Fruit fly (Drosophila melanogaster) whole organism, embryonic: ENCODE data around the gene CG34049.

Experiments used
- BEAF-32 ChIP-seq: fragments of 200-800 bp; sonication (Bioruptor generic); optimal IDR thresholded peaks from 3 replicates; lab custom pipeline; 2017; ENCODE audit warnings: missing biosample characterization, missing genetic modification characterization, mild to moderate bottlenecking, moderate library complexity, missing genetic modification reagents
- CG10462 ChIP-seq: fragments of 200-800 bp; sonication (Bioruptor generic); optimal IDR thresholded peaks from 2 replicates; lab custom pipeline; 2016; ENCODE audit warnings: missing biosample characterization, missing genetic modification characterization
- CG13287 ChIP-seq: fragments of 200-800 bp; sonication (Bioruptor generic); IDR thresholded peaks from 2 replicates; pipeline ENCODE4 v1.3.6; 2022; ENCODE audit warnings: missing biosample characterization, missing genetic modification characterization; ENCODE audit not compliant: partially characterized antibody
- CG13624 ChIP-seq: fragments of 200-800 bp; sonication (Bioruptor generic); optimal IDR thresholded peaks from 2 replicates; lab custom pipeline; 2016; ENCODE audit warnings: missing biosample characterization, missing genetic modification characterization
- CG15073 ChIP-seq: fragments of 200-800 bp; sonication (Bioruptor generic); optimal IDR thresholded peaks from 2 replicates; lab custom pipeline; 2016; ENCODE audit warnings: missing biosample characterization, missing genetic modification characterization
- CG15479 ChIP-seq: fragments of 200-800 bp; sonication (Bioruptor generic); optimal IDR thresholded peaks from 3 replicates; lab custom pipeline; 2019; ENCODE audit warnings: missing biosample characterization, mild to moderate bottlenecking, missing genetic modification characterization, moderate library complexity
- CG15696 ChIP-seq: fragments of 200-800 bp; sonication (Bioruptor generic); optimal IDR thresholded peaks from 2 replicates; lab custom pipeline; 2019; ENCODE audit warnings: missing biosample characterization, mild to moderate bottlenecking, missing genetic modification characterization, moderate library complexity
- CG2712 ChIP-seq: fragments of 200-800 bp; optimal IDR thresholded peaks from 3 replicates; lab custom pipeline; 2019; ENCODE audit warnings: missing biosample characterization, mild to moderate bottlenecking, missing genetic modification characterization, moderate library complexity
- CG5953 ChIP-seq: fragments of 200-800 bp; sonication (Bioruptor generic); IDR thresholded peaks from 2 replicates; pipeline ENCODE4 v1.3.6; 2022; ENCODE audit warnings: missing biosample characterization, missing genetic modification characterization
- CG6689 ChIP-seq: fragments of 200-800 bp; sonication (Bioruptor generic); IDR thresholded peaks from 2 replicates; pipeline ENCODE4 v1.3.6; 2022; ENCODE audit warnings: missing biosample characterization, missing genetic modification characterization
- CG6765 ChIP-seq: fragments of 200-800 bp; sonication (Bioruptor generic); optimal IDR thresholded peaks from 3 replicates; lab custom pipeline; 2017; ENCODE audit warnings: missing biosample characterization, mild to moderate bottlenecking, missing genetic modification characterization
- CG7372 ChIP-seq: fragments of 200-800 bp; sonication (Bioruptor generic); IDR thresholded peaks from 2 replicates; pipeline ENCODE4 v1.3.6; 2022; ENCODE audit warnings: missing biosample characterization, missing genetic modification characterization
- CG8765 ChIP-seq: fragments of 200-800 bp; sonication (Bioruptor generic); IDR thresholded peaks from 2 replicates; pipeline ENCODE4 v1.3.6; 2022; ENCODE audit warnings: missing biosample characterization, missing genetic modification characterization
- CG9817 ChIP-seq: fragments of 200-800 bp; sonication (Bioruptor generic); optimal IDR thresholded peaks from 2 replicates; lab custom pipeline; 2018; ENCODE audit warnings: missing biosample characterization, mild to moderate bottlenecking, missing genetic modification characterization, moderate library complexity
- Dref ChIP-seq: fragments of 200-800 bp; sonication (Bioruptor generic); IDR thresholded peaks from 2 replicates; pipeline ENCODE4 v1.3.6; 2022; ENCODE audit warnings: missing biosample characterization, missing genetic modification characterization
- E2f2 ChIP-seq: fragments of 200-800 bp; sonication (Bioruptor generic); IDR thresholded peaks from 2 replicates; pipeline ENCODE4 v1.3.6; 2022; ENCODE audit warnings: missing biosample characterization, missing genetic modification characterization
- Hr78 ChIP-seq, 2 experiments: fragments of 200-800 bp in 1 of 2; fragments of >200 bp in 1 of 2; sonication (Bioruptor generic) in 1 of 2; optimal IDR thresholded peaks; 2 replicates each; lab custom pipeline; 2017 to 2019; ENCODE audit warnings: missing biosample characterization in 2 of 2, missing genetic modification characterization in 2 of 2, mild to moderate bottlenecking in 1 of 2, moderate library complexity in 1 of 2
- MTF-1 ChIP-seq: fragments of 200-800 bp; sonication (Bioruptor generic); optimal IDR thresholded peaks from 2 replicates; lab custom pipeline; 2018; ENCODE audit warnings: missing biosample characterization, mild to moderate bottlenecking, missing genetic modification characterization, borderline replicate concordance
- Mes4 ChIP-seq: fragments of 200-800 bp; sonication (Bioruptor generic); optimal IDR thresholded peaks from 2 replicates; lab custom pipeline; 2016; ENCODE audit warnings: missing biosample characterization, missing genetic modification characterization
- Nf-YA ChIP-seq: fragments of 200-800 bp; sonication (Bioruptor generic); IDR thresholded peaks from 2 replicates; pipeline ENCODE4 v1.3.6; 2022; ENCODE audit warnings: missing biosample characterization, missing genetic modification characterization
- Opbp ChIP-seq: fragments of 200-800 bp; sonication (Bioruptor generic); IDR thresholded peaks from 3 replicates; pipeline ENCODE4 v1.3.6; 2022; ENCODE audit warnings: missing biosample characterization, missing genetic modification characterization; ENCODE audit not compliant: partially characterized antibody
- Rx ChIP-seq: fragments of 200-800 bp; sonication (Bioruptor generic); IDR thresholded peaks from 2 replicates; pipeline ENCODE4 v1.3.6; 2022; ENCODE audit warnings: missing biosample characterization, missing genetic modification characterization
- Sin3A ChIP-seq: fragments of >200 bp; optimal IDR thresholded peaks from 2 replicates; lab custom pipeline; 2018
- Tbp ChIP-seq: fragments of >200 bp; optimal IDR thresholded peaks from 2 replicates; lab custom pipeline; 2018; ENCODE audit warnings: missing biosample characterization, missing genetic modification characterization
- ara ChIP-seq: fragments of 200-800 bp; sonication (Bioruptor generic); IDR thresholded peaks from 2 replicates; pipeline ENCODE4 v1.3.6; 2022; ENCODE audit warnings: missing biosample characterization, missing genetic modification characterization
- az2 ChIP-seq: fragments of 200-800 bp; sonication (Bioruptor generic); optimal IDR thresholded peaks from 3 replicates; lab custom pipeline; 2016; ENCODE audit warnings: missing biosample characterization, missing genetic modification characterization
- bbx ChIP-seq: fragments of 200-800 bp; sonication (Bioruptor generic); IDR thresholded peaks from 2 replicates; pipeline ENCODE4 v1.3.6; 2022; ENCODE audit warnings: missing biosample characterization, missing genetic modification characterization; ENCODE audit not compliant: partially characterized antibody
- chinmo ChIP-seq: fragments of 200-800 bp; sonication (Bioruptor generic); IDR thresholded peaks from 4 replicates; pipeline ENCODE4 v1.3.6; 2022; ENCODE audit warnings: missing biosample characterization, missing genetic modification characterization; ENCODE audit not compliant: partially characterized antibody
- ci ChIP-seq: fragments of 200-800 bp; sonication (Bioruptor generic); IDR thresholded peaks from 3 replicates; pipeline ENCODE4 v1.3.6; 2022; ENCODE audit warnings: missing biosample characterization, missing genetic modification characterization
- corto ChIP-seq: fragments of 200-800 bp; sonication (Bioruptor generic); optimal IDR thresholded peaks from 2 replicates; lab custom pipeline; 2016; ENCODE audit warnings: missing biosample characterization, mild to moderate bottlenecking, missing genetic modification characterization, moderate library complexity
- eyg ChIP-seq: fragments of 200-800 bp; sonication (Bioruptor generic); optimal IDR thresholded peaks from 3 replicates; lab custom pipeline; 2016; ENCODE audit warnings: missing biosample characterization, missing genetic modification characterization
- fd3F ChIP-seq: fragments of 200-800 bp; sonication (Bioruptor generic); optimal IDR thresholded peaks from 2 replicates; lab custom pipeline; 2018; ENCODE audit warnings: missing biosample characterization, mild to moderate bottlenecking, missing genetic modification characterization, moderate library complexity
- jumu ChIP-seq: fragments of 200-800 bp; sonication (Bioruptor generic); optimal IDR thresholded peaks from 3 replicates; lab custom pipeline; 2016; ENCODE audit warnings: missing biosample characterization, missing genetic modification characterization
- klu ChIP-seq: fragments of 200-800 bp; sonication (Bioruptor generic); IDR thresholded peaks from 2 replicates; pipeline ENCODE4 v1.3.6; 2022; ENCODE audit warnings: missing biosample characterization, missing genetic modification characterization
- lbe ChIP-seq: fragments of 200-800 bp; sonication (Bioruptor generic); optimal IDR thresholded peaks from 2 replicates; lab custom pipeline; 2016; ENCODE audit warnings: missing biosample characterization, mild to moderate bottlenecking, missing genetic modification characterization
- mld ChIP-seq: fragments of 200-800 bp; sonication (Bioruptor generic); IDR thresholded peaks from 3 replicates; pipeline ENCODE4 v1.3.6; 2022; ENCODE audit warnings: missing biosample characterization, missing genetic modification characterization; ENCODE audit not compliant: partially characterized antibody
- psq ChIP-seq: fragments of 200-800 bp; sonication (Bioruptor generic); optimal IDR thresholded peaks from 2 replicates; lab custom pipeline; 2017; ENCODE audit warnings: missing biosample characterization, missing genetic modification characterization
- repo ChIP-seq: fragments of 200-800 bp; sonication (Bioruptor generic); optimal IDR thresholded peaks from 2 replicates; lab custom pipeline; 2016; ENCODE audit warnings: missing biosample characterization, missing genetic modification characterization
- salm ChIP-seq: fragments of 200-800 bp; sonication (Bioruptor generic); optimal IDR thresholded peaks from 2 replicates; lab custom pipeline; 2018; ENCODE audit warnings: missing biosample characterization, mild to moderate bottlenecking, missing genetic modification characterization
- sqz ChIP-seq: fragments of 200-800 bp; sonication (Bioruptor generic); optimal IDR thresholded peaks from 3 replicates; lab custom pipeline; 2018; ENCODE audit warnings: missing biosample characterization, mild to moderate bottlenecking, missing genetic modification characterization
- ssp ChIP-seq: fragments of 200-800 bp; sonication (Bioruptor generic); IDR thresholded peaks from 2 replicates; pipeline ENCODE4 v1.3.6; 2022; ENCODE audit warnings: missing biosample characterization, missing genetic modification characterization
- vfl ChIP-seq: fragments of 200-800 bp; sonication (Bioruptor generic); optimal IDR thresholded peaks from 2 replicates; lab custom pipeline; 2016; ENCODE audit warnings: missing biosample characterization, missing genetic modification characterization
- zen2 ChIP-seq: fragments of 200-800 bp; sonication (Bioruptor generic); IDR thresholded peaks from 3 replicates; pipeline ENCODE4 v1.3.6; 2022; ENCODE audit warnings: missing biosample characterization, missing genetic modification characterization; ENCODE audit not compliant: partially characterized antibody
- zf30C ChIP-seq: fragments of 200-800 bp; sonication (Bioruptor generic); optimal IDR thresholded peaks from 3 replicates; lab custom pipeline; 2018; ENCODE audit warnings: missing biosample characterization, mild to moderate bottlenecking, missing genetic modification characterization
- zfh1 ChIP-seq: fragments of 200-800 bp; sonication (Bioruptor generic); IDR thresholded peaks from 3 replicates; pipeline ENCODE4 v1.3.6; 2022; ENCODE audit warnings: missing biosample characterization, missing genetic modification characterization

The CG34049 gene

dm6 chr2L:2242139-2242538, 23.0 kb downstream of the CG34049 start, which contains the start of gene CG4267 (continued):
- no peak for TF ChIP-seq sqz
- TF ChIP-seq Rx (GFP tag; lab: Robert Waterston, UW) = no peak
- peak; percentile 52; the same call in 1 of the 3 replicates for TF ChIP-seq ci (GFP tag; lab: Robert Waterston, UW)

- no peak for TF ChIP-seq CG15479 (GFP tag; lab: Kevin White, UChicago)
- no peak for TF ChIP-seq CG7372 (GFP tag; lab: Robert Waterston, UW)
- TF ChIP-seq eyg (GFP tag; lab: Kevin White, UChicago) = no peak
- TF ChIP-seq jumu (GFP tag; lab: Kevin White, UChicago) = no peak
- TF ChIP-seq Opbp (GFP tag; lab: Robert Waterston, UW) = no peak
- TF ChIP-seq repo = no peak
- no peak for TF ChIP-seq CG6765 (GFP tag; lab: Kevin White, UChicago)
- no peak for TF ChIP-seq CG5953 (GFP tag; lab: Robert Waterston, UW)
Observed at dm6 chr2L:2240493-2240892, 24.6 kb downstream of the CG34049 start, which contains the start of gene Tengl1. Tengl1 (minus strand) TSS chr2L:2240593.

DNA sequence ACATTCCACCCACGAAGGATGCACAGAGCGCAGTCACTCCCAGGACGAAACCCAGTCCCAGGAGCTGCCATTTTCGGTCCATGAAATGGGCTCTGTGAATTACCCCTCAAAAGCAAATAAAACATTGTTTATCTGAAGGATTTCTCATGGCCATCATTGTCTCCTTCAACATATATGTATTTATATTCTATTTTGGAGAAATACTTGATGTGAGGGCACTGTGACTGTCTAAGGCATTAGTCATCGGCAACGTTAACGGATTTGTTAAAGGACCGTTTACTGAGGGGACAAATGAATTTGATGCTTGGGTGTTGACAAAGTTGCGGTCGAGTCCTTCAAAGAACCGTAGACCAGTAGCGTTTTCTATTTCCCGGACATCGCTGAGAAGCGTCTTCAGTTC, 25.8 kb downstream of the CG34049 start, which contains the start of gene Tengl2:
Gene Tengl2 (minus strand): TSS at position 101 of the 400 bp plus-strand sequence.
- TF ChIP-seq CG15073 = no peak
- no peak for TF ChIP-seq BEAF-32 (GFP tag; lab: Kevin White, UChicago)
- TF ChIP-seq klu (GFP tag; lab: Robert Waterston, UW) = no peak
- TF ChIP-seq CG13624 (GFP tag; lab: Kevin White, UChicago) = no peak
- no peak for TF ChIP-seq CG10462
- no peak for TF ChIP-seq mld

DNA sequence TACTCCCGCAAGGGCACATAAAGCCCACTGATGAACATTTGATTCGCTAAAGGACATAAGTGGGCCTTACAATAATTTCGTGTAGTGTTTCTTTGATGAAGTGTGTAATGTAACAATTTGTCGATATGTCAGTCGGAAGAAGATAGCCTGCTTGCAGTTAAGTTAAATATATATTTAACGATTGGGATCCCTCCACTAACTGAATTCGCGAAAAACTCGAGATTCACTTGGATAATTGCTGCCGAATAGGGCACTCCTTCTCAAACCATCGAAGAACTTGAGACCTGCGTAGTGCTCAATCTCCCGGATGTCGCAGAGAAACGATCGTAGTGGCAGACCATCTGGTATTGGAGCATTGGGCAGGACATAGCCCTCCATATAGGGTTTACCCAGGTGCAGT, 27.0 kb downstream of the CG34049 start, which contains the start of gene Tengl3:
Gene Tengl3 (minus strand): TSS at position 101 of the 400 bp plus-strand sequence.
- no peak for TF ChIP-seq Tbp (GFP tag; lab: Kevin White, UChicago)
- TF ChIP-seq chinmo (GFP tag; lab: Robert Waterston, UW) = no peak
- no peak for TF ChIP-seq zfh1 (GFP tag; lab: Robert Waterston, UW)
- no peak for TF ChIP-seq CG7372 (GFP tag; lab: Robert Waterston, UW)
- TF ChIP-seq vfl (GFP tag; lab: Kevin White, UChicago) = no peak
- no peak for TF ChIP-seq Sin3A (lab: Kevin White, UChicago)
- TF ChIP-seq Dref (GFP tag; lab: Robert Waterston, UW) = no peak
- no peak for TF ChIP-seq fd3F (GFP tag; lab: Kevin White, UChicago)
- no peak for TF ChIP-seq Hr78 (GFP tag; optimal IDR thresholded peaks at IDR 0.05; lab: Kevin White, UChicago)
- no peak for TF ChIP-seq MTF-1

- peak; percentile 46 for TF ChIP-seq lbe (GFP tag; lab: Kevin White, UChicago)
- TF ChIP-seq mld = peak; percentile 94
- TF ChIP-seq E2f2 (GFP tag; lab: Robert Waterston, UW) = peak; percentile 38
- TF ChIP-seq CG8765 (GFP tag; lab: Robert Waterston, UW) = no peak
- no peak for TF ChIP-seq CG2712
- TF ChIP-seq ssp (GFP tag; lab: Robert Waterston, UW) = no peak
- no peak for TF ChIP-seq fd3F (GFP tag; lab: Kevin White, UChicago)
- TF ChIP-seq az2 (GFP tag; lab: Kevin White, UChicago) = peak; percentile 4
- peak; percentile 98 for TF ChIP-seq bbx
- TF ChIP-seq ara (GFP tag; lab: Robert Waterston, UW) = no peak
- TF ChIP-seq Nf-YA (GFP tag; lab: Robert Waterston, UW) = no peak
- TF ChIP-seq Mes4 (GFP tag; lab: Kevin White, UChicago) = no peak
- peak; percentile 100 for TF ChIP-seq CG6689 (GFP tag; lab: Robert Waterston, UW)
- TF ChIP-seq zen2 (GFP tag; lab: Robert Waterston, UW) = peak; percentile 96
- no peak for TF ChIP-seq corto (GFP tag; lab: Kevin White, UChicago)
- TF ChIP-seq CG15696 (tag; lab: Kevin White, UChicago) = no peak
- peak; percentile 97 for TF ChIP-seq CG13287
- TF ChIP-seq psq = no peak
- TF ChIP-seq zf30C (GFP tag; lab: Kevin White, UChicago) = no peak
- no peak for TF ChIP-seq CG9817 (tag; lab: Kevin White, UChicago)
- TF ChIP-seq salm (tag; lab: Kevin White, UChicago) = peak; percentile 16
- TF ChIP-seq CG5953 (GFP tag; lab: Robert Waterston, UW) = no peak
Observed at dm6 chr2L:2236722-2237121, 28.4 kb downstream of the CG34049 start, which contains the start of gene Sec24CD. Sec24CD (minus strand) TSS chr2L:2236844.
